Worm (Caenorhabditis elegans): Measurements from ENCODE around the gene kgb-1.

kgb-1 gene

ce11 chrIV:364983-365382, 44.9 kb downstream of the kgb-1 start:
- TF ChIP-seq ztf-18 (tag; optimal IDR thresholded peaks at IDR 0.05) (no peak), Y53G8AR.9 (GFP tag; conservative IDR thresholded peaks at IDR 0.05) (no peak), pbrm-1 (GFP tag; IDR thresholded peaks at IDR 0.05) (no peak), lin-54 (GFP tag; optimal IDR thresholded peaks at IDR 0.05) (no peak)

Measured in whole organism, young adult.